Fruit fly (Drosophila melanogaster) whole organism, prepupa: ENCODE data around the gene CG4116.

Source experiments
- Blimp-1 ChIP-seq: fragments of 200-800 bp; sonication (Bioruptor generic); optimal IDR thresholded peaks from 3 replicates; lab custom pipeline; 2017; ENCODE audit warnings: missing biosample characterization, missing genetic modification characterization, mild to moderate bottlenecking, moderate library complexity, missing genetic modification reagents
- CG10631 ChIP-seq: fragments of 200-800 bp; sonication (Bioruptor generic); optimal IDR thresholded peaks from 2 replicates; lab custom pipeline; 2016; ENCODE audit warnings: missing biosample characterization, missing genetic modification characterization
- CG10669 ChIP-seq: fragments of 200-800 bp; sonication (Bioruptor generic); optimal IDR thresholded peaks from 3 replicates; lab custom pipeline; 2018; ENCODE audit warnings: missing biosample characterization, mild to moderate bottlenecking, missing genetic modification characterization, moderate library complexity
- CG11294 ChIP-seq: fragments of 200-800 bp; sonication (Bioruptor generic); IDR thresholded peaks from 2 replicates; pipeline ENCODE4 v1.3.6; 2022; ENCODE audit warnings: missing biosample characterization, missing genetic modification characterization
- CG11762 ChIP-seq: fragments of 200-800 bp; sonication (Bioruptor generic); optimal IDR thresholded peaks from 3 replicates; lab custom pipeline; 2016; ENCODE audit warnings: missing biosample characterization, missing genetic modification characterization; ENCODE audit not compliant: insufficient read depth
- CG11902 ChIP-seq: fragments of 200-800 bp; sonication (Bioruptor generic); optimal IDR thresholded peaks from 3 replicates; lab custom pipeline; 2016; ENCODE audit warnings: missing biosample characterization, missing genetic modification characterization
- CG15336 ChIP-seq: fragments of 200-800 bp; sonication (Bioruptor generic); IDR thresholded peaks from 2 replicates; pipeline ENCODE4 v1.3.6; 2022; ENCODE audit warnings: missing biosample characterization, missing genetic modification characterization
- CG16779 ChIP-seq: fragments of 200-800 bp; sonication (Bioruptor generic); optimal IDR thresholded peaks from 3 replicates; lab custom pipeline; 2017; ENCODE audit warnings: missing biosample characterization, mild to moderate bottlenecking, missing genetic modification characterization
- CG32006 ChIP-seq: fragments of 200-800 bp; sonication (Bioruptor generic); optimal IDR thresholded peaks from 3 replicates; lab custom pipeline; 2017; ENCODE audit warnings: missing biosample characterization, mild to moderate bottlenecking, missing genetic modification characterization
- CG34406 ChIP-seq: fragments of 200-800 bp; sonication (Bioruptor generic); optimal IDR thresholded peaks from 3 replicates; lab custom pipeline; 2016; ENCODE audit warnings: missing biosample characterization, missing genetic modification characterization
- CG3919 ChIP-seq: fragments of 200-800 bp; sonication (Bioruptor generic); optimal IDR thresholded peaks from 3 replicates; lab custom pipeline; 2016; ENCODE audit warnings: missing biosample characterization, missing genetic modification characterization
- CG6163 ChIP-seq: fragments of 200-800 bp; sonication (Bioruptor generic); IDR thresholded peaks from 3 replicates; pipeline ENCODE4 v1.3.6; 2022; ENCODE audit warnings: missing biosample characterization, missing genetic modification characterization
- CG6276 ChIP-seq: fragments of 200-800 bp; sonication (Bioruptor generic); optimal IDR thresholded peaks from 2 replicates; lab custom pipeline; 2017; ENCODE audit warnings: missing biosample characterization, mild to moderate bottlenecking, missing genetic modification characterization
- CG6792 ChIP-seq: fragments of 200-800 bp; sonication (Bioruptor generic); optimal IDR thresholded peaks from 3 replicates; lab custom pipeline; 2016; ENCODE audit warnings: missing biosample characterization, missing genetic modification characterization
- CG6808 ChIP-seq: fragments of 200-800 bp; sonication (Bioruptor generic); optimal IDR thresholded peaks from 3 replicates; lab custom pipeline; 2017; ENCODE audit warnings: missing biosample characterization, missing genetic modification characterization, mild to moderate bottlenecking, moderate library complexity, missing genetic modification reagents
- CG6854 ChIP-seq: fragments of 200-800 bp; sonication (Bioruptor generic); optimal IDR thresholded peaks from 2 replicates; lab custom pipeline; 2017; ENCODE audit warnings: missing biosample characterization, mild to moderate bottlenecking, missing genetic modification characterization
- CG8119 ChIP-seq: fragments of 200-800 bp; sonication (Bioruptor generic); IDR thresholded peaks from 3 replicates; pipeline ENCODE4 v1.3.6; 2022; ENCODE audit warnings: missing biosample characterization, missing genetic modification characterization
- CG8319 ChIP-seq: fragments of 200-800 bp; sonication (Bioruptor generic); optimal IDR thresholded peaks from 3 replicates; lab custom pipeline; 2016; ENCODE audit warnings: missing biosample characterization, missing genetic modification characterization
- CG8632 ChIP-seq: fragments of 200-800 bp; sonication (Bioruptor generic); optimal IDR thresholded peaks from 3 replicates; lab custom pipeline; 2016; ENCODE audit warnings: missing biosample characterization, missing genetic modification characterization
- CG9139 ChIP-seq: fragments of 200-800 bp; sonication (Bioruptor generic); optimal IDR thresholded peaks from 3 replicates; lab custom pipeline; 2017; ENCODE audit warnings: missing biosample characterization, mild to moderate bottlenecking, missing genetic modification characterization
- Eip75B ChIP-seq: fragments of 200-800 bp; sonication (Bioruptor generic); optimal IDR thresholded peaks from 3 replicates; lab custom pipeline; 2016; ENCODE audit warnings: missing biosample characterization, missing genetic modification characterization
- Eip93F ChIP-seq: fragments of 200-800 bp; sonication (Bioruptor generic); optimal IDR thresholded peaks from 2 replicates; lab custom pipeline; 2016; ENCODE audit warnings: missing biosample characterization, mild to moderate bottlenecking, missing genetic modification characterization
- Ets96B ChIP-seq: fragments of 200-800 bp; optimal IDR thresholded peaks from 2 replicates; lab custom pipeline; 2019; ENCODE audit warnings: missing biosample characterization, mild to moderate bottlenecking, missing genetic modification characterization, moderate library complexity
- Hr38 ChIP-seq: sonication (Bioruptor generic); optimal IDR thresholded peaks from 2 replicates; lab custom pipeline; 2016; ENCODE audit warnings: missing biosample characterization, missing genetic modification characterization
- Hr39 ChIP-seq: fragments of 200-800 bp; sonication (Bioruptor generic); optimal IDR thresholded peaks from 2 replicates; lab custom pipeline; 2016; ENCODE audit warnings: missing biosample characterization, missing genetic modification characterization
- Lpt ChIP-seq: fragments of 200-800 bp; sonication (Bioruptor generic); optimal IDR thresholded peaks from 3 replicates; lab custom pipeline; 2016; ENCODE audit warnings: missing biosample characterization, missing genetic modification characterization
- OdsH ChIP-seq: fragments of 200-800 bp; sonication (Bioruptor generic); optimal IDR thresholded peaks from 3 replicates; lab custom pipeline; 2016; ENCODE audit warnings: missing biosample characterization, missing genetic modification characterization
- Smox ChIP-seq: fragments of 200-800 bp; sonication (Bioruptor generic); optimal IDR thresholded peaks from 3 replicates; lab custom pipeline; 2016; ENCODE audit warnings: missing biosample characterization, missing genetic modification characterization
- Sox102F ChIP-seq: fragments of 200-800 bp; sonication (Bioruptor generic); optimal IDR thresholded peaks from 2 replicates; lab custom pipeline; 2016; ENCODE audit warnings: missing biosample characterization, mild to moderate bottlenecking, missing genetic modification characterization
- Sox14 ChIP-seq: fragments of 200-800 bp; sonication (Bioruptor generic); optimal IDR thresholded peaks from 3 replicates; lab custom pipeline; 2016; ENCODE audit warnings: missing biosample characterization, missing genetic modification characterization
- Sox15 ChIP-seq: fragments of 200-800 bp; sonication (Bioruptor generic); optimal IDR thresholded peaks from 3 replicates; lab custom pipeline; 2016; ENCODE audit warnings: missing biosample characterization, missing genetic modification characterization
- achi ChIP-seq: fragments of 200-800 bp; sonication (Bioruptor generic); optimal IDR thresholded peaks from 3 replicates; lab custom pipeline; 2016; ENCODE audit warnings: missing biosample characterization, missing genetic modification characterization
- acj6 ChIP-seq: fragments of 200-800 bp; sonication (Bioruptor generic); optimal IDR thresholded peaks from 3 replicates; lab custom pipeline; 2016; ENCODE audit warnings: missing biosample characterization, missing genetic modification characterization
- cyc ChIP-seq: fragments of 200-800 bp; sonication (Bioruptor generic); optimal IDR thresholded peaks from 3 replicates; lab custom pipeline; 2016; ENCODE audit warnings: missing biosample characterization, missing genetic modification characterization
- dac ChIP-seq: fragments of 200-800 bp; sonication (Bioruptor generic); optimal IDR thresholded peaks from 2 replicates; lab custom pipeline; 2017; ENCODE audit warnings: missing biosample characterization, mild to moderate bottlenecking, missing genetic modification characterization
- dsx ChIP-seq: fragments of 200-800 bp; optimal IDR thresholded peaks from 3 replicates; lab custom pipeline; 2019; ENCODE audit warnings: missing biosample characterization, mild to moderate bottlenecking, missing genetic modification characterization, moderate library complexity; ENCODE audit not compliant: poor library complexity, severe bottlenecking
- eg ChIP-seq: fragments of 200-800 bp; sonication (Bioruptor generic); IDR thresholded peaks from 3 replicates; pipeline ENCODE4 v1.3.6; 2022; ENCODE audit warnings: missing biosample characterization, missing genetic modification characterization
- esn ChIP-seq: fragments of 200-800 bp; sonication (Bioruptor generic); optimal IDR thresholded peaks from 2 replicates; lab custom pipeline; 2016; ENCODE audit warnings: missing biosample characterization, mild to moderate bottlenecking, missing genetic modification characterization, moderate library complexity
- fd59A ChIP-seq: fragments of 200-800 bp; sonication (Bioruptor generic); optimal IDR thresholded peaks from 2 replicates; lab custom pipeline; 2017; ENCODE audit warnings: missing biosample characterization, mild to moderate bottlenecking, missing genetic modification characterization, missing genetic modification reagents
- fkh ChIP-seq: fragments of 200-800 bp; sonication (Bioruptor generic); optimal IDR thresholded peaks from 3 replicates; lab custom pipeline; 2017; ENCODE audit warnings: missing biosample characterization, mild to moderate bottlenecking, missing genetic modification characterization, moderate library complexity
- net ChIP-seq: fragments of 200-800 bp; sonication (Bioruptor generic); optimal IDR thresholded peaks from 3 replicates; lab custom pipeline; 2016; ENCODE audit warnings: missing biosample characterization, missing genetic modification characterization
- pdm3 ChIP-seq: fragments of 200-800 bp; sonication (Bioruptor generic); optimal IDR thresholded peaks from 3 replicates; lab custom pipeline; 2016; ENCODE audit warnings: missing biosample characterization, missing genetic modification characterization
- salr ChIP-seq, 2 experiments: fragments of 200-800 bp; sonication (Bioruptor generic); optimal IDR thresholded peaks; 3 replicates each; lab custom pipeline; 2016 to 2018; ENCODE audit warnings: missing biosample characterization in 2 of 2, missing genetic modification characterization in 2 of 2, mild to moderate bottlenecking in 1 of 2
- spab ChIP-seq: fragments of 200-800 bp; sonication (Bioruptor generic); optimal IDR thresholded peaks from 2 replicates; lab custom pipeline; 2017; ENCODE audit warnings: missing biosample characterization, mild to moderate bottlenecking, missing genetic modification characterization, missing genetic modification reagents
- svp ChIP-seq: fragments of 200-800 bp; sonication (Bioruptor generic); peaks from one replicate; lab custom pipeline; 2016; ENCODE audit warnings: missing biosample characterization, missing genetic modification characterization
- topi ChIP-seq: fragments of 200-800 bp; sonication (Bioruptor generic); optimal IDR thresholded peaks from 3 replicates; lab custom pipeline; 2016; ENCODE audit warnings: missing biosample characterization, missing genetic modification characterization
- vri ChIP-seq: fragments of 200-800 bp; sonication (Bioruptor generic); optimal IDR thresholded peaks from 3 replicates; lab custom pipeline; 2016; ENCODE audit warnings: missing biosample characterization, mild to moderate bottlenecking, missing genetic modification characterization

The CG4116 gene

dm6 chrX:3047691-3048090 is 19.7 kb downstream of the CG4116 start (continued):
- TF ChIP-seq Sox15 (GFP tag; lab: Kevin White, UChicago) = peak; percentile 18
- TF ChIP-seq fkh = no peak
- TF ChIP-seq CG9139 = peak; percentile 63
- peak; percentile 87 for TF ChIP-seq achi (GFP tag; lab: Kevin White, UChicago)
- TF ChIP-seq Blimp-1 (GFP tag; lab: Kevin White, UChicago) = no peak
- peak; percentile 65 for TF ChIP-seq fd59A (GFP tag; lab: Kevin White, UChicago)
- peak; percentile 61 for TF ChIP-seq vri (GFP tag; lab: Kevin White, UChicago)
- TF ChIP-seq CG16779 (tag; lab: Kevin White, UChicago) = peak; percentile 71
- TF ChIP-seq CG8632 (GFP tag; lab: Kevin White, UChicago) = peak; percentile 10
- TF ChIP-seq Ets96B (tag; lab: Kevin White, UChicago) = peak; percentile 78
- TF ChIP-seq CG8119 (GFP tag; lab: Robert Waterston, UW) = peak; percentile 89
- peak; percentile 76 for TF ChIP-seq CG6808 (GFP tag; lab: Kevin White, UChicago)
- peak; percentile 88 for TF ChIP-seq CG6276 (GFP tag; lab: Kevin White, UChicago)
- TF ChIP-seq CG11762 (GFP tag; lab: Kevin White, UChicago) = peak; percentile 76
- peak; percentile 88 for TF ChIP-seq CG15336 (GFP tag; lab: Robert Waterston, UW)
- TF ChIP-seq CG34406 (GFP tag; lab: Kevin White, UChicago) = peak; percentile 39
- no peak for TF ChIP-seq Eip93F (GFP tag; lab: Kevin White, UChicago)
- TF ChIP-seq Lpt (GFP tag; lab: Kevin White, UChicago) = peak; percentile 89
- peak; percentile 89 for TF ChIP-seq pdm3
- TF ChIP-seq CG10631 (GFP tag; lab: Kevin White, UChicago) = peak; percentile 86
- peak; percentile 82 for TF ChIP-seq net (GFP tag; lab: Kevin White, UChicago)
- peak; percentile 87 for TF ChIP-seq dsx (GFP tag; lab: Kevin White, UChicago)
- TF ChIP-seq svp (GFP tag; lab: Kevin White, UChicago) = peak; percentile 75

dm6 chrX:3045953-3046352 is 21.4 kb downstream of the CG4116 start:
- TF ChIP-seq CG11294 (GFP tag; lab: Robert Waterston, UW) (peak; percentile 78), CG16779 (tag; lab: Kevin White, UChicago) (peak; percentile 77), cyc (GFP tag; lab: Kevin White, UChicago) (peak; percentile 93), eg (peak; percentile 93), Hr39 (GFP tag; lab: Kevin White, UChicago) (peak; percentile 92), dac (GFP tag; lab: Kevin White, UChicago) (peak; percentile 71), OdsH (GFP tag; lab: Kevin White, UChicago) (peak; percentile 88), CG11902 (GFP tag; lab: Kevin White, UChicago) (peak; percentile 83), fkh (no peak), Sox14 (GFP tag; lab: Kevin White, UChicago) (peak; percentile 94), spab (peak; percentile 91), CG6792 (peak; percentile 91), net (GFP tag; lab: Kevin White, UChicago) (peak; percentile 91), CG8319 (peak; percentile 81), Eip75B (GFP tag; lab: Kevin White, UChicago) (peak; percentile 94), CG8119 (GFP tag; lab: Robert Waterston, UW) (peak; percentile 90), fd59A (GFP tag; lab: Kevin White, UChicago) (peak; percentile 97), CG6854 (GFP tag; lab: Kevin White, UChicago) (peak; percentile 86), pdm3 (peak; percentile 93), CG3919 (GFP tag; lab: Kevin White, UChicago) (peak; percentile 94), Smox (GFP tag; lab: Kevin White, UChicago) (peak; percentile 90), salr (GFP tag; optimal IDR thresholded peaks at IDR 0.05; lab: Kevin White, UChicago) (peak; percentile 86 to 96), topi (GFP tag; lab: Kevin White, UChicago) (peak; percentile 94), Blimp-1 (GFP tag; lab: Kevin White, UChicago) (peak; percentile 65), CG10669 (GFP tag; lab: Kevin White, UChicago) (peak; percentile 96), svp (GFP tag; lab: Kevin White, UChicago) (peak; percentile 96), CG32006 (GFP tag; lab: Kevin White, UChicago) (peak; percentile 88), CG8632 (GFP tag; lab: Kevin White, UChicago) (peak; percentile 85), Hr38 (GFP tag; lab: Kevin White, UChicago) (no peak), CG6163 (peak; percentile 98), CG10631 (GFP tag; lab: Kevin White, UChicago) (peak; percentile 96), CG11762 (GFP tag; lab: Kevin White, UChicago) (peak; percentile 84), Sox102F (GFP tag; lab: Kevin White, UChicago) (peak; percentile 91), achi (GFP tag; lab: Kevin White, UChicago) (peak; percentile 91), acj6 (peak; percentile 91), Lpt (GFP tag; lab: Kevin White, UChicago) (peak; percentile 85), esn (GFP tag; lab: Kevin White, UChicago) (peak; percentile 92), dsx (GFP tag; lab: Kevin White, UChicago) (peak; percentile 93)
